Fruit fly (Drosophila melanogaster): ENCODE measurements around the gene CG18094.
A peak's percentile ranks its signal among the peaks of the same experiment; 100 is the strongest.

CG18094 gene

dm6 chr2L:19489997-19490461 is at the start of gene CG18094, which contains the start of gene CG10194 (continued):
- TF ChIP-seq Sox100B (GFP tag; optimal IDR thresholded peaks at IDR 0.05): no peak
- TF ChIP-seq CG14710 (tag; optimal IDR thresholded peaks at IDR 0.05): peak; percentile 21
- no peak for TF ChIP-seq lov (optimal IDR thresholded peaks at IDR 0.05)
- TF ChIP-seq lov (GFP tag; IDR thresholded peaks at IDR 0.05): no peak
- TF ChIP-seq az2 (GFP tag; optimal IDR thresholded peaks at IDR 0.05): peak; percentile 56
- TF ChIP-seq Nf-YC (tag; optimal IDR thresholded peaks at IDR 0.05): no peak
- no peak for TF ChIP-seq wek (GFP tag; optimal IDR thresholded peaks at IDR 0.05)
- 0 out of 2 replicates have a peak, but pooled peaks have one; percentile 26 for TF ChIP-seq tna (GFP tag; IDR thresholded peaks at IDR 0.05; ENCODE audit: partially characterized antibody)
- TF ChIP-seq Camta (GFP tag; optimal IDR thresholded peaks at IDR 0.05): no peak
- TF ChIP-seq CG10979 (tag; optimal IDR thresholded peaks at IDR 0.05): peak; percentile 32
- peak; percentile 35 for TF ChIP-seq MESR4 (GFP tag; optimal IDR thresholded peaks at IDR 0.05)
- no peak for TF ChIP-seq CG11247 (GFP tag; IDR thresholded peaks at IDR 0.05)
- no peak for TF ChIP-seq h (optimal IDR thresholded peaks at IDR 0.05)
- no peak for TF ChIP-seq so (GFP tag; IDR thresholded peaks at IDR 0.05)
- TF ChIP-seq run (tag; optimal IDR thresholded peaks at IDR 0.05): no peak
- TF ChIP-seq bbx (GFP tag; IDR thresholded peaks at IDR 0.05; ENCODE audit: partially characterized antibody): peak; percentile 82
- TF ChIP-seq CG13123 (GFP tag; optimal IDR thresholded peaks at IDR 0.05): no peak
- TF ChIP-seq zf30C (GFP tag; optimal IDR thresholded peaks at IDR 0.05): no peak
- no peak for TF ChIP-seq sob (GFP tag; IDR thresholded peaks at IDR 0.05)
- TF ChIP-seq CG4282 (GFP tag; optimal IDR thresholded peaks at IDR 0.05): no peak
- no peak for TF ChIP-seq caup (GFP tag; optimal IDR thresholded peaks at IDR 0.05; ENCODE audit: severe bottlenecking)
- TF ChIP-seq Hr39 (optimal IDR thresholded peaks at IDR 0.05): no peak
- no peak for TF ChIP-seq TFAM (GFP tag; optimal IDR thresholded peaks at IDR 0.05)
- no peak for TF ChIP-seq gfzf (GFP tag; optimal IDR thresholded peaks at IDR 0.05)
- TF ChIP-seq phol (tag; optimal IDR thresholded peaks at IDR 0.05): peak; percentile 38
- TF ChIP-seq Myb (GFP tag; optimal IDR thresholded peaks at IDR 0.05): no peak
- peak; percentile 49; the same call in 1 of the 2 replicates for TF ChIP-seq CG9932 (GFP tag; IDR thresholded peaks at IDR 0.05)
- peak; percentile 2 to 81 for TF ChIP-seq Pdp1 (GFP tag; optimal IDR thresholded peaks at IDR 0.05)
- TF ChIP-seq CG17328 (GFP tag; IDR thresholded peaks at IDR 0.05): no peak
- no peak for TF ChIP-seq Gug (GFP tag; IDR thresholded peaks at IDR 0.05)
- no peak for TF ChIP-seq GATAe (GFP tag; conservative IDR thresholded peaks at IDR 0.05)
- TF ChIP-seq CG4707 (GFP tag; optimal IDR thresholded peaks at IDR 0.05): no peak
- no peak for TF ChIP-seq CG7786 (GFP tag; optimal IDR thresholded peaks at IDR 0.05)
- no peak for TF ChIP-seq Jarid2 (GFP tag; optimal IDR thresholded peaks at IDR 0.05)
- no peak for TF ChIP-seq HLH3B (GFP tag; IDR thresholded peaks at IDR 0.05)
- TF ChIP-seq sqz (GFP tag; optimal IDR thresholded peaks at IDR 0.05): no peak
- peak; percentile 38 for TF ChIP-seq Hsf (GFP tag; optimal IDR thresholded peaks at IDR 0.05)
- no peak for TF ChIP-seq CG5245 (GFP tag; optimal IDR thresholded peaks at IDR 0.05)
- TF ChIP-seq CG12744 (GFP tag; optimal IDR thresholded peaks at IDR 0.05): no peak
- peak in 1 of 2 experiments; percentile 16 for TF ChIP-seq Eip74EF (GFP tag; optimal IDR thresholded peaks at IDR 0.05)
- TF ChIP-seq tap (tag; optimal IDR thresholded peaks at IDR 0.05): no peak
- peak; percentile 53 for TF ChIP-seq CG30403 (GFP tag; optimal IDR thresholded peaks at IDR 0.05)
- TF ChIP-seq chm (GFP tag; IDR thresholded peaks at IDR 0.05): no peak
- no peak for TF ChIP-seq tup (GFP tag; optimal IDR thresholded peaks at IDR 0.05)
- no peak for TF ChIP-seq CG6175 (GFP tag; IDR thresholded peaks at IDR 0.05)
- TF ChIP-seq CG15269 (tag; optimal IDR thresholded peaks at IDR 0.05): no peak
- TF ChIP-seq CG17912 (GFP tag; optimal IDR thresholded peaks at IDR 0.05): no peak
- no peak for TF ChIP-seq Lim3 (GFP tag; IDR thresholded peaks at IDR 0.05)
- peak; percentile 17 for TF ChIP-seq trem (tag; optimal IDR thresholded peaks at IDR 0.05)
- no peak for TF ChIP-seq CG7271 (tag; optimal IDR thresholded peaks at IDR 0.05)
- no peak for TF ChIP-seq gem (tag; optimal IDR thresholded peaks at IDR 0.05)
- TF ChIP-seq CrebB (tag; optimal IDR thresholded peaks at IDR 0.05): no peak
